Fruit fly (Drosophila melanogaster) whole organism, embryonic: ENCODE measurements around the gene sif.

Experiments
- ATbp ChIP-seq: fragments of 200-800 bp; sonication (Bioruptor generic); optimal IDR thresholded peaks from 2 replicates; lab custom pipeline; 2017; ENCODE audit warnings: missing biosample characterization, mild to moderate bottlenecking, missing genetic modification characterization, missing genetic modification reagents
- Antp ChIP-seq: fragments of 200-800 bp; sonication (Bioruptor generic); optimal IDR thresholded peaks from 3 replicates; lab custom pipeline; 2016; ENCODE audit warnings: missing biosample characterization, missing genetic modification characterization
- BEAF-32 ChIP-seq: fragments of 200-800 bp; sonication (Bioruptor generic); optimal IDR thresholded peaks from 3 replicates; lab custom pipeline; 2017; ENCODE audit warnings: missing biosample characterization, missing genetic modification characterization, mild to moderate bottlenecking, moderate library complexity, missing genetic modification reagents
- C15 ChIP-seq: fragments of 200-800 bp; sonication (Bioruptor generic); IDR thresholded peaks from 3 replicates; pipeline ENCODE4 v1.3.6; 2022; ENCODE audit warnings: missing biosample characterization, missing genetic modification characterization
- CG12744 ChIP-seq: fragments of 200-800 bp; sonication (Bioruptor generic); optimal IDR thresholded peaks from 2 replicates; lab custom pipeline; 2016; ENCODE audit warnings: missing biosample characterization, missing genetic modification characterization
- CG13296 ChIP-seq: fragments of 200-800 bp; sonication (Bioruptor generic); optimal IDR thresholded peaks from 3 replicates; lab custom pipeline; 2018; ENCODE audit warnings: missing biosample characterization, mild to moderate bottlenecking, missing genetic modification characterization
- CG15601 ChIP-seq: fragments of 200-800 bp; sonication (Bioruptor generic); optimal IDR thresholded peaks from 3 replicates; lab custom pipeline; 2019; ENCODE audit warnings: missing biosample characterization, mild to moderate bottlenecking, missing genetic modification characterization, moderate library complexity
- CG17829 ChIP-seq: fragments of 200-800 bp; optimal IDR thresholded peaks from 2 replicates; lab custom pipeline; 2019; ENCODE audit warnings: missing biosample characterization, mild to moderate bottlenecking, missing genetic modification characterization, moderate library complexity
- CG1792 ChIP-seq: fragments of 200-800 bp; sonication (Bioruptor generic); optimal IDR thresholded peaks from 2 replicates; lab custom pipeline; 2016; ENCODE audit warnings: missing biosample characterization, missing genetic modification characterization
- CG18619 ChIP-seq: fragments of 200-800 bp; sonication (Bioruptor generic); optimal IDR thresholded peaks from 3 replicates; lab custom pipeline; 2017; ENCODE audit warnings: missing biosample characterization, mild to moderate bottlenecking, missing genetic modification characterization
- CG2120 ChIP-seq: fragments of 200-800 bp; sonication (Bioruptor generic); optimal IDR thresholded peaks from 3 replicates; lab custom pipeline; 2016; ENCODE audit warnings: missing biosample characterization, missing genetic modification characterization
- CG2129 ChIP-seq: fragments of 200-800 bp; sonication (Bioruptor generic); IDR thresholded peaks from 2 replicates; pipeline ENCODE4 v1.3.6; 2022; ENCODE audit warnings: missing biosample characterization, missing genetic modification characterization; ENCODE audit not compliant: partially characterized antibody
- CG2199 ChIP-seq: fragments of 200-800 bp; sonication (Bioruptor generic); IDR thresholded peaks from 3 replicates; pipeline ENCODE4 v1.3.6; 2022; ENCODE audit warnings: missing biosample characterization, missing genetic modification characterization
- CG2889 ChIP-seq: fragments of 200-800 bp; sonication (Bioruptor generic); IDR thresholded peaks from 3 replicates; pipeline ENCODE4 v1.3.6; 2022; ENCODE audit warnings: missing biosample characterization, missing genetic modification characterization
- CG30431 ChIP-seq: fragments of 200-800 bp; sonication (Bioruptor generic); optimal IDR thresholded peaks from 2 replicates; lab custom pipeline; 2017; ENCODE audit warnings: missing biosample characterization, missing genetic modification characterization
- CG6765 ChIP-seq: fragments of 200-800 bp; sonication (Bioruptor generic); optimal IDR thresholded peaks from 3 replicates; lab custom pipeline; 2017; ENCODE audit warnings: missing biosample characterization, mild to moderate bottlenecking, missing genetic modification characterization
- CG8290 ChIP-seq, 3 experiments: fragments of 200-800 bp; sonication (Bioruptor generic); optimal IDR thresholded peaks; 2 replicates each; lab custom pipeline; 2016 to 2019; ENCODE audit warnings: missing biosample characterization in 3 of 3, missing genetic modification characterization in 3 of 3, mild to moderate bottlenecking in 2 of 3, moderate library complexity in 1 of 3
- CG9797 ChIP-seq: fragments of 200-800 bp; sonication (Bioruptor generic); optimal IDR thresholded peaks from 3 replicates; lab custom pipeline; 2018; ENCODE audit warnings: missing biosample characterization, mild to moderate bottlenecking, missing genetic modification characterization
- CG9876 ChIP-seq: fragments of 200-800 bp; sonication (Bioruptor generic); optimal IDR thresholded peaks from 2 replicates; lab custom pipeline; 2016; ENCODE audit warnings: missing biosample characterization, missing genetic modification characterization
- Chrac-16 ChIP-seq: fragments of 200-800 bp; sonication (Bioruptor generic); optimal IDR thresholded peaks from 3 replicates; lab custom pipeline; 2016; ENCODE audit warnings: missing biosample characterization, missing genetic modification characterization
- Dbx ChIP-seq: fragments of 200-800 bp; sonication (Bioruptor generic); IDR thresholded peaks from 3 replicates; pipeline ENCODE4 v1.3.6; 2022; ENCODE audit warnings: missing biosample characterization, missing genetic modification characterization
- Dek ChIP-seq: fragments of 200-800 bp; sonication (Bioruptor generic); optimal IDR thresholded peaks from 3 replicates; lab custom pipeline; 2019; ENCODE audit warnings: missing biosample characterization, mild to moderate bottlenecking, missing genetic modification characterization, moderate library complexity
- Dp ChIP-seq: fragments of 200-800 bp; sonication (Bioruptor generic); optimal IDR thresholded peaks from 2 replicates; lab custom pipeline; 2018; ENCODE audit warnings: missing biosample characterization, mild to moderate bottlenecking, missing genetic modification characterization, moderate library complexity
- Ets97D ChIP-seq: fragments of 200-800 bp; sonication (Bioruptor generic); optimal IDR thresholded peaks from 3 replicates; lab custom pipeline; 2016; ENCODE audit warnings: missing biosample characterization, missing genetic modification characterization
- H2.0 ChIP-seq: fragments of 200-800 bp; sonication (Bioruptor generic); IDR thresholded peaks from 2 replicates; pipeline ENCODE4 v1.3.6; 2022; ENCODE audit warnings: missing biosample characterization, missing genetic modification characterization
- Lhr ChIP-seq: fragments of 200-800 bp; sonication (Bioruptor generic); optimal IDR thresholded peaks from 3 replicates; lab custom pipeline; 2017; ENCODE audit warnings: mild to moderate bottlenecking, missing biosample characterization, missing genetic modification reagents, missing genetic modification characterization
- Max ChIP-seq: fragments of 200-800 bp; sonication (Bioruptor generic); optimal IDR thresholded peaks from 2 replicates; lab custom pipeline; 2016; ENCODE audit warnings: missing biosample characterization, mild to moderate bottlenecking, missing genetic modification characterization
- Usf ChIP-seq: fragments of 200-800 bp; sonication (Bioruptor generic); optimal IDR thresholded peaks from 2 replicates; lab custom pipeline; 2017; ENCODE audit warnings: missing genotype, missing biosample characterization, missing genetic modification characterization
- Xbp1 ChIP-seq: fragments of 200-800 bp; sonication (Bioruptor generic); optimal IDR thresholded peaks from 3 replicates; lab custom pipeline; 2016; ENCODE audit warnings: missing biosample characterization, mild to moderate bottlenecking, missing genetic modification characterization
- bbx ChIP-seq: fragments of 200-800 bp; sonication (Bioruptor generic); IDR thresholded peaks from 2 replicates; pipeline ENCODE4 v1.3.6; 2022; ENCODE audit warnings: missing biosample characterization, missing genetic modification characterization; ENCODE audit not compliant: partially characterized antibody
- cato ChIP-seq: fragments of 200-800 bp; sonication (Bioruptor generic); optimal IDR thresholded peaks from 2 replicates; lab custom pipeline; 2016; ENCODE audit warnings: missing biosample characterization, missing genetic modification characterization, borderline replicate concordance
- chif ChIP-seq, 2 experiments: fragments of 200-800 bp; sonication (Bioruptor generic); optimal IDR thresholded peaks; 3 replicates each; lab custom pipeline; 2016; ENCODE audit warnings: missing biosample characterization in 2 of 2, missing genetic modification characterization in 2 of 2
- her ChIP-seq: fragments of 200-800 bp; sonication (Bioruptor generic); optimal IDR thresholded peaks from 2 replicates; lab custom pipeline; 2016; ENCODE audit warnings: missing biosample characterization, missing genetic modification characterization
- insv ChIP-seq, 2 experiments: fragments of 200-800 bp; sonication (Bioruptor generic); optimal IDR thresholded peaks; 3 replicates each; lab custom pipeline; 2016 to 2018; ENCODE audit warnings: missing biosample characterization in 2 of 2, missing genetic modification characterization in 2 of 2
- kah ChIP-seq: fragments of 200-800 bp; sonication (Bioruptor generic); optimal IDR thresholded peaks from 2 replicates; lab custom pipeline; 2018; ENCODE audit warnings: missing biosample characterization, mild to moderate bottlenecking, missing genetic modification characterization
- nau ChIP-seq: fragments of 200-800 bp; sonication (Bioruptor generic); optimal IDR thresholded peaks from 3 replicates; lab custom pipeline; 2017; ENCODE audit warnings: missing biosample characterization, mild to moderate bottlenecking, missing genetic modification characterization, missing genetic modification reagents
- nmo ChIP-seq: fragments of 200-800 bp; sonication (Bioruptor generic); optimal IDR thresholded peaks from 2 replicates; lab custom pipeline; 2018; ENCODE audit warnings: missing biosample characterization, mild to moderate bottlenecking, missing genetic modification characterization, moderate library complexity
- otp ChIP-seq: fragments of 200-800 bp; sonication (Bioruptor generic); IDR thresholded peaks from 3 replicates; pipeline ENCODE4, ENCODE4 v1.3.6; 2022; ENCODE audit warnings: missing biosample characterization, missing genetic modification characterization
- p53 ChIP-seq: fragments of 200-800 bp; sonication (Bioruptor generic); optimal IDR thresholded peaks from 2 replicates; lab custom pipeline; 2016; ENCODE audit warnings: missing biosample characterization, missing genetic modification characterization
- pros ChIP-seq: fragments of 200-800 bp; sonication (Bioruptor generic); optimal IDR thresholded peaks from 3 replicates; lab custom pipeline; 2019; ENCODE audit warnings: missing biosample characterization, mild to moderate bottlenecking, missing genetic modification characterization, moderate library complexity
- row ChIP-seq: fragments of 200-800 bp; sonication (Bioruptor generic); IDR thresholded peaks from 3 replicates; pipeline ENCODE4 v1.3.6; 2022; ENCODE audit warnings: missing biosample characterization, missing genetic modification characterization
- run ChIP-seq: fragments of 200-800 bp; sonication (Bioruptor generic); optimal IDR thresholded peaks from 3 replicates; lab custom pipeline; 2018; ENCODE audit warnings: missing biosample characterization, mild to moderate bottlenecking, missing genetic modification characterization
- salm ChIP-seq: fragments of 200-800 bp; sonication (Bioruptor generic); optimal IDR thresholded peaks from 2 replicates; lab custom pipeline; 2018; ENCODE audit warnings: missing biosample characterization, mild to moderate bottlenecking, missing genetic modification characterization
- slou ChIP-seq: fragments of 200-800 bp; sonication (Bioruptor generic); optimal IDR thresholded peaks from 3 replicates; lab custom pipeline; 2016; ENCODE audit warnings: missing biosample characterization, missing genetic modification characterization
- stwl ChIP-seq: fragments of 200-800 bp; sonication (Bioruptor generic); optimal IDR thresholded peaks from 3 replicates; lab custom pipeline; 2018; ENCODE audit warnings: missing biosample characterization, mild to moderate bottlenecking, missing genetic modification characterization, moderate library complexity
- vvl ChIP-seq: fragments of 200-800 bp; sonication (Bioruptor generic); IDR thresholded peaks from 2 replicates; pipeline ENCODE4 v1.3.6; 2022; ENCODE audit warnings: missing biosample characterization, missing genetic modification characterization
- wor ChIP-seq: fragments of 200-800 bp; sonication (Bioruptor generic); IDR thresholded peaks from 2 replicates; pipeline ENCODE4 v1.3.6; 2022; ENCODE audit warnings: missing biosample characterization, missing genetic modification characterization
- zen2 ChIP-seq: fragments of 200-800 bp; sonication (Bioruptor generic); IDR thresholded peaks from 3 replicates; pipeline ENCODE4 v1.3.6; 2022; ENCODE audit warnings: missing biosample characterization, missing genetic modification characterization; ENCODE audit not compliant: partially characterized antibody
- zf30C ChIP-seq: fragments of 200-800 bp; sonication (Bioruptor generic); optimal IDR thresholded peaks from 3 replicates; lab custom pipeline; 2018; ENCODE audit warnings: missing biosample characterization, mild to moderate bottlenecking, missing genetic modification characterization

Gene sif

DNA sequence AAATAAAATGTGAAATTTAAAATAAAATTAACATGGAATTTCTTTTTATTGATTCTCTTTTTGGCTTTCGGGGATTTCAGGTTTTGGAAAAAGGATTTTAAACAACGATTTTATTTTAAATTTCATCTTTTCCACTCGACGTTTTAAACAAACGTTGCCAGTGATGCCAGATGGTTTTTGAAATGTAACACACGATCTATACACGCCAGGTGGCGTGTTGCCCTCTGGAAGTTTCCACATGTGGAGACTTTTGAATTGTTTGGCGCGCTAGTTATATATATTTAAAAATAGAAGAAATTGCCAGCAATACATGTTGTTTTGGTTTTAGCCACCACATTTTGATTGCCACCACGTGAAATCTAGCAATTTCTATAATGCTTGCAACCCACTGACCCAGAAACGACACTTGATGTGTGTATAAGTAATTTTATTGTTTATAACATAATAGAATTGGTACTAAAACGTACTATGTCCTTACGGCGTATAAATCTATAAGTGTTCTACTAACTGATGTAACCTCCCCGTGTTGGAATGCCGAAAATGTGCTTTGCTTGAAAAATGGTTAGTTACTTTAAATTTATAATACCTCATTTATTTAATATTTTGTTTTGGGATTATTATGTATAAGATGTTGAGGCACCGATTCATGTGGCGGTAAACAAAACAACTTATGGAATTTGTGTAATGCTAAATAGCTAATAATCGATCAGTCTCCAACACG, 92.1 kb downstream of the sif start:
- TF ChIP-seq her (no peak), Dbx (0 out of 3 replicates have a peak, but pooled peaks have one; percentile 25), Usf (GFP tag; lab: Kevin White, UChicago) (no peak), kah (no peak), CG2129 (GFP tag; lab: Robert Waterston, UW) (no peak), stwl (tag; lab: Kevin White, UChicago) (peak; percentile 93), run (tag; lab: Kevin White, UChicago) (no peak), CG18619 (no peak), CG1792 (GFP tag; lab: Kevin White, UChicago) (no peak), BEAF-32 (GFP tag; lab: Kevin White, UChicago) (peak; percentile 38), CG17829 (tag; lab: Kevin White, UChicago) (peak; percentile 59), row (no peak), CG2120 (peak; percentile 19), CG9876 (no peak), H2.0 (GFP tag; lab: Robert Waterston, UW) (no peak), Chrac-16 (GFP tag; lab: Kevin White, UChicago) (peak; percentile 13), slou (GFP tag; lab: Kevin White, UChicago) (no peak), zf30C (no peak), nmo (GFP tag; lab: Kevin White, UChicago) (peak; percentile 23), CG9797 (GFP tag; lab: Kevin White, UChicago) (no peak), bbx (peak; percentile 59; the same call in 1 of the 2 replicates), Max (GFP tag; lab: Kevin White, UChicago) (peak; percentile 7), CG13296 (GFP tag; lab: Kevin White, UChicago) (no peak), CG2889 (no peak), CG2199 (peak; percentile 21; the same call in 1 of the 3 replicates), wor (GFP tag; lab: Robert Waterston, UW) (no peak), CG30431 (GFP tag; lab: Kevin White, UChicago) (no peak), CG6765 (no peak), Antp (GFP tag; lab: Kevin White, UChicago) (no peak), otp (GFP tag; lab: Robert Waterston, UW) (no peak), vvl (GFP tag; lab: Robert Waterston, UW) (no peak), Xbp1 (GFP tag; lab: Kevin White, UChicago) (peak; percentile 25), Ets97D (peak; percentile 66), p53 (no peak), insv (GFP tag; optimal IDR thresholded peaks at IDR 0.05; lab: Kevin White, UChicago) (peak in 1 of 2 experiments; percentile 27), CG8290 (GFP tag; optimal IDR thresholded peaks at IDR 0.05; lab: Kevin White, UChicago) (no peak), CG8290 (tag; optimal IDR thresholded peaks at IDR 0.05; lab: Kevin White, UChicago) (no peak), Dek (tag; lab: Kevin White, UChicago) (no peak), Dp (GFP tag; lab: Kevin White, UChicago) (peak; percentile 98), zen2 (no peak; the same call in 2 of the 3 replicates), pros (no peak), nau (no peak), cato (GFP tag; lab: Kevin White, UChicago) (no peak), Lhr (peak; percentile 85), ATbp (GFP tag; lab: Kevin White, UChicago) (no peak), CG12744 (no peak), C15 (GFP tag; lab: Robert Waterston, UW) (no peak), CG15601 (tag; lab: Kevin White, UChicago) (peak; percentile 17), chif (GFP tag; optimal IDR thresholded peaks at IDR 0.05; lab: Kevin White, UChicago) (peak in 1 of 2 experiments; percentile 13), salm (tag; lab: Kevin White, UChicago) (no peak)
